Fruit fly (Drosophila melanogaster) whole organism, adult: ENCODE measurements around the gene TwdlN.

Source experiments
- CG11617 ChIP-seq: fragments of 200-800 bp; sonication (Bioruptor generic); optimal IDR thresholded peaks from 2 replicates; lab custom pipeline; 2017; ENCODE audit warnings: mild to moderate bottlenecking, missing biosample characterization, missing genetic modification reagents, missing genetic modification characterization
- CG7101 ChIP-seq: fragments of 200-800 bp; sonication (Bioruptor generic); optimal IDR thresholded peaks from 2 replicates; lab custom pipeline; 2018; ENCODE audit warnings: missing biosample characterization, mild to moderate bottlenecking, missing genetic modification characterization, moderate library complexity
- Hr96 ChIP-seq: fragments of 200-800 bp; sonication (Bioruptor generic); optimal IDR thresholded peaks from 2 replicates; lab custom pipeline; 2016; ENCODE audit warnings: missing biosample characterization, missing genetic modification characterization
- kay ChIP-seq: fragments of 200-800 bp; sonication (Bioruptor generic); peaks from one replicate; lab custom pipeline; 2016; ENCODE audit warnings: missing biosample characterization, missing genetic modification characterization, borderline replicate concordance
- tj ChIP-seq: fragments of 200-800 bp; sonication (Bioruptor generic); optimal IDR thresholded peaks from 3 replicates; lab custom pipeline; 2017; ENCODE audit warnings: missing biosample characterization, mild to moderate bottlenecking, missing genetic modification characterization, moderate library complexity

dm6 chr3R:26636388-26636787, 4.7 kb downstream of the TwdlN start, which contains the start of gene TwdlS:
- no peak for TF ChIP-seq Hr96 (GFP tag; lab: Kevin White, UChicago)
- no peak for TF ChIP-seq CG11617 (GFP tag; lab: Kevin White, UChicago)
- TF ChIP-seq tj (GFP tag; lab: Kevin White, UChicago): no peak
- no peak for TF ChIP-seq kay
- no peak for TF ChIP-seq CG7101 (tag; lab: Kevin White, UChicago)
